Fruit fly (Drosophila melanogaster): ENCODE results near the gene CG6833.

DNA sequence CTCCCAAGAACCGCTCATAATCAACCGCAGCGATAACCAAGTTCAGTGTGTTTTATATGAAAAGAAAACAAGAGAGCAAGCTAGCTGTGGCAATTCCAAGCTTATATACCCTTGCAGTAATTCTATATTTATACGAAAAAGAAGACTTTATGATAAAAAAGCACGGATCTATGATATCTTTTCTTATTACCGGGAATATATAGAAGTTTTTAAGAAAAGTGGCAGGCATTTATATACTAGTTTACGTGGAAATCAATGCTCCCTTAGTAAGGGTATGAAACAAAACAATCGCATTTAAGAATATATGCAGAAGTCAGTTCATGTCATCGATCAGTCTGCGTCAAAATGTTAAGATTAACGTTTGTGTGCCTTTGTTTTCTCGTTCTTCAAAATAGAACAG, 32.3 kb downstream of the CG6833 start, which contains the start of gene CG8100:
- TF ChIP-seq CG8478 (optimal IDR thresholded peaks at IDR 0.05) = no peak
- TF ChIP-seq CTCF (optimal IDR thresholded peaks at IDR 0.05) = no peak
